Fruit fly (Drosophila melanogaster) whole organism, embryonic: Measurements from ENCODE around the gene Tbcd.

Source experiments
- Aef1 ChIP-seq: fragments of 200-800 bp; sonication (Bioruptor generic); IDR thresholded peaks from 3 replicates; pipeline ENCODE4 v1.3.6; 2022; ENCODE audit warnings: missing biosample characterization, missing genetic modification characterization
- Atf3 ChIP-seq: fragments of 200-800 bp; sonication (Bioruptor generic); optimal IDR thresholded peaks from 3 replicates; lab custom pipeline; 2016; ENCODE audit warnings: missing biosample characterization, missing genetic modification characterization
- Bdp1 ChIP-seq: fragments of 200-800 bp; sonication (Bioruptor generic); optimal IDR thresholded peaks from 3 replicates; lab custom pipeline; 2016; ENCODE audit warnings: missing biosample characterization, missing genetic modification characterization
- CG1233 ChIP-seq: fragments of 200-800 bp; sonication (Bioruptor generic); optimal IDR thresholded peaks from 4 replicates; lab custom pipeline; 2018; ENCODE audit warnings: missing biosample characterization, mild to moderate bottlenecking, missing genetic modification characterization
- CG13123 ChIP-seq: fragments of 200-800 bp; sonication (Bioruptor generic); optimal IDR thresholded peaks from 2 replicates; lab custom pipeline; 2016; ENCODE audit warnings: missing biosample characterization, missing genetic modification characterization
- CG14014 ChIP-seq: fragments of 200-800 bp; sonication (Bioruptor generic); IDR thresholded peaks from 2 replicates; pipeline ENCODE4 v1.3.6; 2022; ENCODE audit warnings: missing biosample characterization, missing genetic modification characterization
- CG15514 ChIP-seq: fragments of 200-800 bp; sonication (Bioruptor generic); optimal IDR thresholded peaks from 3 replicates; lab custom pipeline; 2017; ENCODE audit warnings: missing biosample characterization, missing genetic modification characterization, mild to moderate bottlenecking, moderate library complexity, missing genetic modification reagents
- CG16779 ChIP-seq: fragments of 200-800 bp; sonication (Bioruptor generic); IDR thresholded peaks from 2 replicates; pipeline ENCODE4 v1.3.6; 2022; ENCODE audit warnings: missing biosample characterization, missing genetic modification characterization
- CG17568 ChIP-seq: fragments of 200-800 bp; sonication (Bioruptor generic); optimal IDR thresholded peaks from 2 replicates; lab custom pipeline; 2018; ENCODE audit warnings: missing biosample characterization, mild to moderate bottlenecking, missing genetic modification characterization, moderate library complexity
- CG1792 ChIP-seq: fragments of 200-800 bp; sonication (Bioruptor generic); optimal IDR thresholded peaks from 2 replicates; lab custom pipeline; 2016; ENCODE audit warnings: missing biosample characterization, missing genetic modification characterization
- CG1832 ChIP-seq: fragments of 200-800 bp; sonication (Bioruptor generic); optimal IDR thresholded peaks from 2 replicates; lab custom pipeline; 2017; ENCODE audit warnings: missing biosample characterization, mild to moderate bottlenecking, missing genetic modification characterization, inconsistent platforms
- CG18764 ChIP-seq: fragments of 200-800 bp; sonication (Bioruptor generic); optimal IDR thresholded peaks from 3 replicates; lab custom pipeline; 2016; ENCODE audit warnings: missing biosample characterization, missing genetic modification characterization
- CG2678 ChIP-seq: fragments of 200-800 bp; sonication (Bioruptor generic); optimal IDR thresholded peaks from 3 replicates; lab custom pipeline; 2019; ENCODE audit warnings: missing biosample characterization, mild to moderate bottlenecking, missing genetic modification characterization, moderate library complexity
- CG33213 ChIP-seq: fragments of 200-800 bp; sonication (Bioruptor generic); optimal IDR thresholded peaks from 3 replicates; lab custom pipeline; 2016; ENCODE audit warnings: missing biosample characterization, missing genetic modification characterization
- CG3847 ChIP-seq: fragments of 200-800 bp; sonication (Bioruptor generic); IDR thresholded peaks from 2 replicates; pipeline ENCODE4 v1.3.6; 2022; ENCODE audit warnings: missing biosample characterization, missing genetic modification characterization
- CG6765 ChIP-seq: fragments of 200-800 bp; sonication (Bioruptor generic); optimal IDR thresholded peaks from 3 replicates; lab custom pipeline; 2017; ENCODE audit warnings: missing biosample characterization, mild to moderate bottlenecking, missing genetic modification characterization
- CG7271 ChIP-seq: fragments of 200-800 bp; sonication (Bioruptor generic); optimal IDR thresholded peaks from 2 replicates; lab custom pipeline; 2018; ENCODE audit warnings: missing biosample characterization, mild to moderate bottlenecking, missing genetic modification characterization, moderate library complexity
- CG8359 ChIP-seq: fragments of 200-800 bp; sonication (Bioruptor generic); optimal IDR thresholded peaks from 2 replicates; lab custom pipeline; 2017; ENCODE audit warnings: missing biosample characterization, mild to moderate bottlenecking, missing genetic modification characterization, borderline replicate concordance
- CG8478 ChIP-seq: fragments of >200 bp; optimal IDR thresholded peaks from 2 replicates; lab custom pipeline; 2018
- CG9215 ChIP-seq: fragments of 200-800 bp; sonication (Bioruptor generic); IDR thresholded peaks from 2 replicates; pipeline ENCODE4 v1.3.6; 2022; ENCODE audit warnings: missing biosample characterization, missing genetic modification characterization
- CG9932 ChIP-seq: fragments of 200-800 bp; sonication (Bioruptor generic); IDR thresholded peaks from 2 replicates; pipeline ENCODE4 v1.3.6; 2022; ENCODE audit warnings: missing biosample characterization, missing genetic modification characterization
- CoRest ChIP-seq: fragments of 200-800 bp; sonication (Bioruptor generic); optimal IDR thresholded peaks from 3 replicates; lab custom pipeline; 2018; ENCODE audit warnings: missing biosample characterization, mild to moderate bottlenecking, missing genetic modification characterization, moderate library complexity
- CrebB ChIP-seq: fragments of 200-800 bp; sonication (Bioruptor generic); optimal IDR thresholded peaks from 3 replicates; lab custom pipeline; 2018; ENCODE audit warnings: missing biosample characterization, mild to moderate bottlenecking, missing genetic modification characterization
- D ChIP-seq, 2 experiments: fragments of 200-800 bp in 1 of 2; fragments of >200 bp in 1 of 2; sonication (Bioruptor generic) in 1 of 2; optimal IDR thresholded peaks; 2 replicates in 1 of 2; 3 replicates in 1 of 2; lab custom pipeline; 2017; ENCODE audit warnings: mild to moderate bottlenecking in 1 of 2, missing biosample characterization in 1 of 2, missing genetic modification characterization in 1 of 2, missing genetic modification reagents in 1 of 2
- Dek ChIP-seq: fragments of 200-800 bp; sonication (Bioruptor generic); optimal IDR thresholded peaks from 3 replicates; lab custom pipeline; 2019; ENCODE audit warnings: missing biosample characterization, mild to moderate bottlenecking, missing genetic modification characterization, moderate library complexity
- Dip2 ChIP-seq: fragments of 200-800 bp; sonication (Bioruptor generic); IDR thresholded peaks from 2 replicates; pipeline ENCODE4 v1.3.6; 2022; ENCODE audit warnings: missing biosample characterization, missing genetic modification characterization
- Dip3 ChIP-seq: fragments of 200-800 bp; sonication (Bioruptor generic); optimal IDR thresholded peaks from 3 replicates; lab custom pipeline; 2016; ENCODE audit warnings: missing biosample characterization, missing genetic modification characterization
- Fer2 ChIP-seq: fragments of 200-800 bp; sonication (Bioruptor generic); optimal IDR thresholded peaks from 2 replicates; lab custom pipeline; 2018; ENCODE audit warnings: missing biosample characterization, mild to moderate bottlenecking, missing genetic modification characterization, moderate library complexity
- Gsc ChIP-seq: fragments of 200-800 bp; sonication (Bioruptor generic); IDR thresholded peaks from 2 replicates; pipeline ENCODE4 v1.3.6; 2022; ENCODE audit warnings: missing biosample characterization, missing genetic modification characterization
- NC2β ChIP-seq: fragments of 200-800 bp; sonication (Bioruptor generic); optimal IDR thresholded peaks from 2 replicates; lab custom pipeline; 2016; ENCODE audit warnings: missing biosample characterization, missing genetic modification characterization
- Oaz ChIP-seq: fragments of 200-800 bp; sonication (Bioruptor generic); IDR thresholded peaks from 2 replicates; pipeline ENCODE4 v1.3.6; 2022; ENCODE audit warnings: missing biosample characterization, missing genetic modification characterization
- Spps ChIP-seq: fragments of 200-800 bp; sonication (Bioruptor generic); optimal IDR thresholded peaks from 2 replicates; lab custom pipeline; 2018; ENCODE audit warnings: missing biosample characterization, mild to moderate bottlenecking, missing genetic modification characterization
- Sry-β ChIP-seq: fragments of 200-800 bp; sonication (Bioruptor generic); optimal IDR thresholded peaks from 2 replicates; lab custom pipeline; 2018; ENCODE audit warnings: missing biosample characterization, mild to moderate bottlenecking, missing genetic modification characterization, moderate library complexity
- Sry-δ ChIP-seq: fragments of 200-800 bp; sonication (Bioruptor generic); optimal IDR thresholded peaks from 2 replicates; lab custom pipeline; 2016; ENCODE audit warnings: missing biosample characterization, missing genetic modification characterization
- Xbp1 ChIP-seq: fragments of 200-800 bp; sonication (Bioruptor generic); optimal IDR thresholded peaks from 3 replicates; lab custom pipeline; 2016; ENCODE audit warnings: missing biosample characterization, mild to moderate bottlenecking, missing genetic modification characterization
- ac ChIP-seq: fragments of 200-800 bp; sonication (Bioruptor generic); optimal IDR thresholded peaks from 3 replicates; lab custom pipeline; 2017; ENCODE audit warnings: missing biosample characterization, mild to moderate bottlenecking, missing genetic modification characterization
- bab2 ChIP-seq: fragments of 200-800 bp; sonication (Bioruptor generic); optimal IDR thresholded peaks from 2 replicates; lab custom pipeline; 2016; ENCODE audit warnings: missing biosample characterization, missing genetic modification characterization
- chif ChIP-seq, 2 experiments: fragments of 200-800 bp; sonication (Bioruptor generic); optimal IDR thresholded peaks; 3 replicates each; lab custom pipeline; 2016; ENCODE audit warnings: missing biosample characterization in 2 of 2, missing genetic modification characterization in 2 of 2
- grn ChIP-seq: fragments of 200-800 bp; sonication (Bioruptor generic); optimal IDR thresholded peaks from 3 replicates; lab custom pipeline; 2017; ENCODE audit warnings: missing biosample characterization, missing genetic modification characterization
- hkb ChIP-seq, 2 experiments: fragments of 200-800 bp in 1 of 2; fragments of >200 bp in 1 of 2; sonication (Bioruptor generic) in 1 of 2; IDR thresholded peaks in 1 of 2; optimal IDR thresholded peaks in 1 of 2; 2 replicates each; pipeline versions ENCODE4 v1.3.6 to Lab custom; 2017 to 2022; ENCODE audit warnings: missing biosample characterization in 1 of 2, missing genetic modification characterization in 1 of 2
- kah ChIP-seq: fragments of 200-800 bp; sonication (Bioruptor generic); optimal IDR thresholded peaks from 2 replicates; lab custom pipeline; 2018; ENCODE audit warnings: missing biosample characterization, mild to moderate bottlenecking, missing genetic modification characterization
- klu ChIP-seq: fragments of 200-800 bp; sonication (Bioruptor generic); IDR thresholded peaks from 2 replicates; pipeline ENCODE4 v1.3.6; 2022; ENCODE audit warnings: missing biosample characterization, missing genetic modification characterization
- lov ChIP-seq, 2 experiments: fragments of 200-800 bp in 1 of 2; fragments of >200 bp in 1 of 2; sonication (Bioruptor generic) in 1 of 2; IDR thresholded peaks in 1 of 2; optimal IDR thresholded peaks in 1 of 2; 2 replicates in 1 of 2; 3 replicates in 1 of 2; pipeline versions ENCODE4 v1.3.6 to Lab custom; 2017 to 2022; ENCODE audit warnings: missing biosample characterization in 1 of 2, missing genetic modification characterization in 1 of 2
- luna ChIP-seq: fragments of 200-800 bp; sonication (Bioruptor generic); optimal IDR thresholded peaks from 2 replicates; lab custom pipeline; 2016; ENCODE audit warnings: missing biosample characterization, missing genetic modification characterization
- oc ChIP-seq: fragments of 200-800 bp; sonication (Bioruptor generic); optimal IDR thresholded peaks from 2 replicates; lab custom pipeline; 2018; ENCODE audit warnings: missing biosample characterization, mild to moderate bottlenecking, missing genetic modification characterization, moderate library complexity
- scrt ChIP-seq: fragments of 200-800 bp; sonication (Bioruptor generic); optimal IDR thresholded peaks from 2 replicates; lab custom pipeline; 2018; ENCODE audit warnings: missing biosample characterization, mild to moderate bottlenecking, missing genetic modification characterization, moderate library complexity
- sens ChIP-seq: fragments of 200-800 bp; sonication (Bioruptor generic); peaks from one replicate; lab custom pipeline; 2016; ENCODE audit warnings: missing biosample characterization, missing genetic modification characterization
- tx ChIP-seq: fragments of 200-800 bp; sonication (Bioruptor generic); optimal IDR thresholded peaks from 2 replicates; lab custom pipeline; 2016; ENCODE audit warnings: missing biosample characterization, missing genetic modification characterization
- wor ChIP-seq: fragments of 200-800 bp; sonication (Bioruptor generic); IDR thresholded peaks from 2 replicates; pipeline ENCODE4 v1.3.6; 2022; ENCODE audit warnings: missing biosample characterization, missing genetic modification characterization

Gene Tbcd

dm6 chr2L:2175930-2176643, 28.8 kb downstream of the Tbcd start (continued):
- TF ChIP-seq CG18764 (GFP tag; lab: Kevin White, UChicago), result no peak
- no peak for TF ChIP-seq Spps (tag; lab: Kevin White, UChicago)
- peak; percentile 26 for TF ChIP-seq Dip3 (GFP tag; lab: Kevin White, UChicago)
- TF ChIP-seq oc (tag; lab: Kevin White, UChicago), result no peak
- TF ChIP-seq CG6765 (GFP tag; lab: Kevin White, UChicago), result peak; percentile 59
- TF ChIP-seq CG13123, result no peak
- peak; percentile 63 for TF ChIP-seq Dek (tag; lab: Kevin White, UChicago)
- TF ChIP-seq CG7271 (tag; lab: Kevin White, UChicago), result no peak
- TF ChIP-seq Dip2, result no peak
- no peak for TF ChIP-seq CG1792
- peak; percentile 62 for TF ChIP-seq CG9932 (GFP tag; lab: Robert Waterston, UW)
- TF ChIP-seq CG3847 (GFP tag; lab: Robert Waterston, UW), result peak; percentile 73
- TF ChIP-seq Gsc (GFP tag; lab: Robert Waterston, UW), result no peak
- no peak for TF ChIP-seq NC2β
- peak; percentile 49 for TF ChIP-seq CG15514 (GFP tag; lab: Kevin White, UChicago)
- no peak for TF ChIP-seq CG14014 (GFP tag; lab: Robert Waterston, UW)
- no peak for TF ChIP-seq ac (GFP tag; lab: Kevin White, UChicago)
- TF ChIP-seq grn (GFP tag; lab: Kevin White, UChicago), result no peak
- TF ChIP-seq CG9215, result peak; percentile 33
- TF ChIP-seq Oaz (GFP tag; lab: Robert Waterston, UW), result no peak
- no peak for TF ChIP-seq CG8359 (GFP tag; lab: Kevin White, UChicago)
- TF ChIP-seq Atf3 (GFP tag; lab: Kevin White, UChicago), result no peak
- no peak for TF ChIP-seq Sry-β (GFP tag; lab: Kevin White, UChicago)
- TF ChIP-seq chif (GFP tag; optimal IDR thresholded peaks at IDR 0.05; lab: Kevin White, UChicago), result no peak
- TF ChIP-seq CG2678 (tag; lab: Kevin White, UChicago), result peak; percentile 83
- no peak for TF ChIP-seq hkb (optimal IDR thresholded peaks at IDR 0.05; lab: Kevin White, UChicago)
- TF ChIP-seq hkb (GFP tag; IDR thresholded peaks at IDR 0.05; lab: Robert Waterston, UW), result no peak
- TF ChIP-seq klu (GFP tag; lab: Robert Waterston, UW), result no peak
- TF ChIP-seq CG1233 (GFP tag; lab: Kevin White, UChicago), result no peak
- no peak for TF ChIP-seq lov (optimal IDR thresholded peaks at IDR 0.05; lab: Kevin White, UChicago)
- no peak for TF ChIP-seq lov (GFP tag; IDR thresholded peaks at IDR 0.05; lab: Robert Waterston, UW)
- TF ChIP-seq CG16779 (GFP tag; lab: Robert Waterston, UW), result no peak
- TF ChIP-seq Sry-δ, result no peak
- no peak for TF ChIP-seq Fer2 (tag; lab: Kevin White, UChicago)
- no peak for TF ChIP-seq CrebB
- no peak for TF ChIP-seq CG8478 (lab: Kevin White, UChicago)
- no peak for TF ChIP-seq Bdp1
- no peak for TF ChIP-seq Aef1 (GFP tag; lab: Robert Waterston, UW)
- TF ChIP-seq CG1832 (GFP tag; lab: Kevin White, UChicago), result no peak
- TF ChIP-seq CG17568 (GFP tag; lab: Kevin White, UChicago), result peak; percentile 2
- no peak for TF ChIP-seq kah (GFP tag; lab: Kevin White, UChicago)
- TF ChIP-seq Xbp1 (GFP tag; lab: Kevin White, UChicago), result peak; percentile 24
- 0 out of 2 replicates have a peak, but pooled peaks have one; percentile 28 for TF ChIP-seq wor (GFP tag; lab: Robert Waterston, UW)
- TF ChIP-seq CoRest, result peak; percentile 76
- TF ChIP-seq luna (GFP tag; lab: Kevin White, UChicago), result no peak
- peak; percentile 35 for TF ChIP-seq scrt (GFP tag; lab: Kevin White, UChicago)
- peak; percentile 74 for TF ChIP-seq sens (GFP tag; lab: Kevin White, UChicago)
- TF ChIP-seq tx (GFP tag; lab: Kevin White, UChicago), result no peak
- no peak for TF ChIP-seq CG33213
- peak; percentile 34 for TF ChIP-seq bab2
- TF ChIP-seq D (optimal IDR thresholded peaks at IDR 0.05; lab: Kevin White, UChicago), result no peak
- TF ChIP-seq D (GFP tag; optimal IDR thresholded peaks at IDR 0.05; lab: Kevin White, UChicago), result no peak
